Fruit fly (Drosophila melanogaster): Measurements from ENCODE around the gene Dok.
A peak's percentile ranks its signal among the peaks of the same experiment; 100 is the strongest.

The Dok gene

dm6 chrX:7304798-7305447 is 19.1 kb upstream of the Dok start:
- TF ChIP-seq rn (GFP tag; IDR thresholded peaks at IDR 0.05) = no peak
- no peak for TF ChIP-seq Ets98B (GFP tag; IDR thresholded peaks at IDR 0.05)
- TF ChIP-seq gl (tag; optimal IDR thresholded peaks at IDR 0.05) = peak; percentile 74
- no peak for TF ChIP-seq fd96Ca (GFP tag; IDR thresholded peaks at IDR 0.05)
- TF ChIP-seq CG15710 (tag; optimal IDR thresholded peaks at IDR 0.05) = peak; percentile 51
- TF ChIP-seq CG13204 (GFP tag; optimal IDR thresholded peaks at IDR 0.05) = peak; percentile 72
- TF ChIP-seq CG12605 (GFP tag; IDR thresholded peaks at IDR 0.05) = peak; percentile 44; the same call in 1 of the 2 replicates
- TF ChIP-seq CG8301 (tag; optimal IDR thresholded peaks at IDR 0.05) = no peak
- peak; percentile 30 for TF ChIP-seq Pif1A (GFP tag; optimal IDR thresholded peaks at IDR 0.05)
- peak; percentile 23 for TF ChIP-seq CG14655 (GFP tag; optimal IDR thresholded peaks at IDR 0.05)
- peak; percentile 59 for TF ChIP-seq CG34367 (tag; optimal IDR thresholded peaks at IDR 0.05)
- peak; percentile 20 for TF ChIP-seq CG8159 (tag; optimal IDR thresholded peaks at IDR 0.05)
- peak; percentile 45 for TF ChIP-seq EcR (GFP tag; optimal IDR thresholded peaks at IDR 0.05)
- TF ChIP-seq Snoo (tag; optimal IDR thresholded peaks at IDR 0.05) = peak; percentile 29
- peak; percentile 31 for TF ChIP-seq CG9948 (tag; optimal IDR thresholded peaks at IDR 0.05)
- peak; percentile 43 for TF ChIP-seq Pif1B (GFP tag; optimal IDR thresholded peaks at IDR 0.05)

dm6 chrX:7305753-7306338 is 18.2 kb upstream of the Dok start:
- TF ChIP-seq CG15710 (tag; optimal IDR thresholded peaks at IDR 0.05) = peak; percentile 93
- TF ChIP-seq CG32121 (GFP tag; IDR thresholded peaks at IDR 0.05) = peak; percentile 62; the same call in 1 of the 2 replicates
- TF ChIP-seq Pif1B (GFP tag; optimal IDR thresholded peaks at IDR 0.05) = peak; percentile 36
- TF ChIP-seq gl (tag; optimal IDR thresholded peaks at IDR 0.05) = peak; percentile 69
- peak; percentile 82 for TF ChIP-seq CG13204 (GFP tag; optimal IDR thresholded peaks at IDR 0.05)
- TF ChIP-seq CG14655 (GFP tag; optimal IDR thresholded peaks at IDR 0.05) = peak; percentile 92
- peak; percentile 93 for TF ChIP-seq CG8159 (tag; optimal IDR thresholded peaks at IDR 0.05)
- peak; percentile 80 for TF ChIP-seq CG8301 (tag; optimal IDR thresholded peaks at IDR 0.05)
- TF ChIP-seq CG34367 (tag; optimal IDR thresholded peaks at IDR 0.05) = peak; percentile 86
- peak; percentile 44 for TF ChIP-seq CG12605 (GFP tag; IDR thresholded peaks at IDR 0.05)
- peak; percentile 71 for TF ChIP-seq Pif1A (GFP tag; optimal IDR thresholded peaks at IDR 0.05)
- peak; percentile 90 for TF ChIP-seq Snoo (tag; optimal IDR thresholded peaks at IDR 0.05)
- TF ChIP-seq D1 (tag; optimal IDR thresholded peaks at IDR 0.05) = peak; percentile 71
- peak; percentile 87 for TF ChIP-seq CG17806 (tag; optimal IDR thresholded peaks at IDR 0.05)
- peak; percentile 88 for TF ChIP-seq fd96Ca (GFP tag; IDR thresholded peaks at IDR 0.05)
- peak; percentile 80 for TF ChIP-seq CG4496 (GFP tag; IDR thresholded peaks at IDR 0.05)
- peak; percentile 49; the same call in 1 of the 2 replicates for TF ChIP-seq CG10348 (GFP tag; IDR thresholded peaks at IDR 0.05)
- TF ChIP-seq EcR (GFP tag; optimal IDR thresholded peaks at IDR 0.05) = no peak
- no peak; the same call in none of the 2 replicates for TF ChIP-seq Ets98B (GFP tag; IDR thresholded peaks at IDR 0.05)
- peak; percentile 70 for TF ChIP-seq rn (GFP tag; IDR thresholded peaks at IDR 0.05)
- peak; percentile 91 for TF ChIP-seq CG9948 (tag; optimal IDR thresholded peaks at IDR 0.05)

DNA sequence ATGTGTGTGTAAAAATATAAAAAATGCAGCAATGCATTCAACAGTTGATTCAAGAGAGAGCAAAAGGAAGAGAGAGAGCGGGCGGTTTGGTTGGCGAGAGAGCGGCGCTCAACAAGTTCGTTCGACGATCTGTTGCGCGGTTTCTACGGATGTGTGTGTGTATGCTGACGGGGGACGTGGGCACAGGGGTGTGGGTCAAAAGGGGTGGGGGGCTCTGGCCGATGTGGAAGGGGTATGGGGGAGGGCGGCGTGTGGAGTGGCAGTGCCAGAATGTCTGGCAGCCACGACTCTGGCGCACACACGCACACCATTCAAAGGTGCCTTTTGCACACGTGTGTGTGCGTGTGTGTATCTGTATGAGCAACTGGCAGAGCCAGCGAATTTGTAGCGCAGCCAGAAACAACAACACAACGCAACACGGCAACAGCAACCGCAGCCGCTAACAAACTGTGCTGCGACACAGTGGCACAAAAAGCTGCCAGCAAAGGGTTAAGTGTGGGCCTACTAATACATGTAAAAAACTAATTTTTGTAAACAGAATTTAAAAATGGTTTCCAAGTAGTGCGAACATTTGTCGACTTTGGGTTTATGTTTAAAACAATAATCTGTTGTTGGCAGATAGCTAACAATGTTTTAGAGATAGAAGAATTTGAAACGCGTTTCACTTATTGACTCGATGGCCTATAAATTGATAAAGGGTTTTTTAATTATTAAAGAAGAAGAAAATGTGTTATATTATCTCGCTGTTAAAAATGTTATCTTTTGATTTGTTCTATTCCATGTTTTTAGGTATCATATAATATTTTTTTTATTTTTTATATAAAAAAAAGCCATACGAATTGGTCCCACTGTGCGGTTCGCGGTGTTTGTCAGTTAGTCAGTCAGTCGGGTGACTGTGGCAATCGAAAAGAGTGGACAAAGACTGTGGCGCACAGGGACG is 17.2 kb upstream of the Dok start:
- peak; percentile 62; the same call in 1 of the 2 replicates for TF ChIP-seq CG10348 (GFP tag; IDR thresholded peaks at IDR 0.05)
- peak; percentile 71 for TF ChIP-seq rn (GFP tag; IDR thresholded peaks at IDR 0.05)
- peak; percentile 89 for TF ChIP-seq Snoo (tag; optimal IDR thresholded peaks at IDR 0.05)
- peak; percentile 89 for TF ChIP-seq CG34367 (tag; optimal IDR thresholded peaks at IDR 0.05)
- TF ChIP-seq CG8301 (tag; optimal IDR thresholded peaks at IDR 0.05) = peak; percentile 85
- peak; percentile 50; the same call in 2 of the 3 replicates for TF ChIP-seq CG4496 (GFP tag; IDR thresholded peaks at IDR 0.05)
- peak; percentile 55 for TF ChIP-seq gl (tag; optimal IDR thresholded peaks at IDR 0.05)
- TF ChIP-seq CG9948 (tag; optimal IDR thresholded peaks at IDR 0.05) = peak; percentile 98
- peak; percentile 84 for TF ChIP-seq Pif1B (GFP tag; optimal IDR thresholded peaks at IDR 0.05)
- TF ChIP-seq Pif1A (GFP tag; optimal IDR thresholded peaks at IDR 0.05) = peak; percentile 81
- TF ChIP-seq CG13204 (GFP tag; optimal IDR thresholded peaks at IDR 0.05) = peak; percentile 75
- peak; percentile 91 for TF ChIP-seq CG17806 (tag; optimal IDR thresholded peaks at IDR 0.05)
- TF ChIP-seq D1 (tag; optimal IDR thresholded peaks at IDR 0.05) = peak; percentile 80
- peak; percentile 63 for TF ChIP-seq EcR (GFP tag; optimal IDR thresholded peaks at IDR 0.05)
- peak; percentile 55 for TF ChIP-seq CG12605 (GFP tag; IDR thresholded peaks at IDR 0.05)
- TF ChIP-seq CG15710 (tag; optimal IDR thresholded peaks at IDR 0.05) = peak; percentile 95
- peak; percentile 78 for TF ChIP-seq Ets98B (GFP tag; IDR thresholded peaks at IDR 0.05)
- TF ChIP-seq CG8159 (tag; optimal IDR thresholded peaks at IDR 0.05) = peak; percentile 97
- TF ChIP-seq CG14655 (GFP tag; optimal IDR thresholded peaks at IDR 0.05) = peak; percentile 98
- peak; percentile 80 for TF ChIP-seq CG32121 (GFP tag; IDR thresholded peaks at IDR 0.05)
- peak; percentile 85 for TF ChIP-seq fd96Ca (GFP tag; IDR thresholded peaks at IDR 0.05)

- TF ChIP-seq fd96Ca (GFP tag; IDR thresholded peaks at IDR 0.05) = peak; percentile 80
- TF ChIP-seq CG12605 (GFP tag; IDR thresholded peaks at IDR 0.05) = 0 out of 2 replicates have a peak, but pooled peaks have one; percentile 21
- peak; percentile 75 for TF ChIP-seq EcR (GFP tag; optimal IDR thresholded peaks at IDR 0.05)
- TF ChIP-seq gl (tag; optimal IDR thresholded peaks at IDR 0.05) = no peak
- no peak for TF ChIP-seq D1 (tag; optimal IDR thresholded peaks at IDR 0.05)
- TF ChIP-seq rn (GFP tag; IDR thresholded peaks at IDR 0.05) = no peak
- TF ChIP-seq CG17806 (tag; optimal IDR thresholded peaks at IDR 0.05) = no peak
- no peak for TF ChIP-seq Snoo (tag; optimal IDR thresholded peaks at IDR 0.05)
- no peak for TF ChIP-seq CG15710 (tag; optimal IDR thresholded peaks at IDR 0.05)
- TF ChIP-seq CG8301 (tag; optimal IDR thresholded peaks at IDR 0.05) = no peak
- TF ChIP-seq Ets98B (GFP tag; IDR thresholded peaks at IDR 0.05) = peak; percentile 70; the same call in 1 of the 2 replicates
- no peak for TF ChIP-seq CG14655 (GFP tag; optimal IDR thresholded peaks at IDR 0.05)
- peak; percentile 59; the same call in 1 of the 2 replicates for TF ChIP-seq CG32121 (GFP tag; IDR thresholded peaks at IDR 0.05)
- peak; percentile 26 for TF ChIP-seq Pif1B (GFP tag; optimal IDR thresholded peaks at IDR 0.05)
- TF ChIP-seq Pif1A (GFP tag; optimal IDR thresholded peaks at IDR 0.05) = no peak
- TF ChIP-seq CG10348 (GFP tag; IDR thresholded peaks at IDR 0.05) = no peak
- TF ChIP-seq CG9948 (tag; optimal IDR thresholded peaks at IDR 0.05) = no peak
- peak; percentile 70 for TF ChIP-seq CG13204 (GFP tag; optimal IDR thresholded peaks at IDR 0.05)
- TF ChIP-seq CG8159 (tag; optimal IDR thresholded peaks at IDR 0.05) = no peak
- no peak for TF ChIP-seq CG34367 (tag; optimal IDR thresholded peaks at IDR 0.05)
- TF ChIP-seq CG4496 (GFP tag; IDR thresholded peaks at IDR 0.05) = peak; percentile 68
These were observed 16.4 kb upstream of the Dok start, which contains the start of gene brk for dm6 chrX:7307478-7308200. Gene brk (plus strand): TSS chrX:7307939.
